Worm (Caenorhabditis elegans): ENCODE measurements around the gene C46G7.5.

Gene C46G7.5

DNA sequence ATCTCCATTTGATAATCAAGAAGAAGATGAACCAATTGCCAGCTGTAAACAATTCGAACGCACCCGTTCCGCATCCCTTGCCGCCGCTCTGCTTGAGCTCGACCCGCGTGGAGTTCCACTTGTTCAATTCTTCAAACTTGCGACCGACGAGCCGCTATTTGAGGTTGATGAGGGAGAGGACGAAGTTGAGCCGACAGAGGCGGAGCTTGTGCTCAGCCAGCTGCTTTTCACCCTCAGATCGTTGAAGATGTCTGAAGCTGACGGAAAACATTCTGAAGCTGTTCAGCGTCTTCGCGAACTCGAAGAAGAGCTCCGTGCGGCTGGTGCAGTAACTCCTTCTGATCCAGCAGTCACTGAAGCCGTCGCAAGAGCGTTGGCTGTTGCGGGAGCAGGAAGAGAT lies 25.6 kb downstream of the C46G7.5 start:
- TF ChIP-seq ceh-83 (GFP tag; optimal IDR thresholded peaks at IDR 0.05) (no peak), mab-5 (tag; optimal IDR thresholded peaks at IDR 0.05) (no peak), unc-39 (tag; optimal IDR thresholded peaks at IDR 0.05) (no peak), lin-13 (tag; optimal IDR thresholded peaks at IDR 0.05) (no peak), drap-1 (GFP tag; optimal IDR thresholded peaks at IDR 0.05) (no peak), mep-1 (tag; optimal IDR thresholded peaks at IDR 0.05) (no peak)

ce11 chrIV:5985422-5985821 lies 26.0 kb downstream of the C46G7.5 start:
- TF ChIP-seq hlh-1 (tag; optimal IDR thresholded peaks at IDR 0.05) = peak; percentile 8
- no peak for TF ChIP-seq zip-8 (tag; optimal IDR thresholded peaks at IDR 0.05)

ce11 chrIV:5983191-5983590 lies 28.3 kb downstream of the C46G7.5 start:
- no peak for TF ChIP-seq ceh-39 (tag; optimal IDR thresholded peaks at IDR 0.05)

DNA sequence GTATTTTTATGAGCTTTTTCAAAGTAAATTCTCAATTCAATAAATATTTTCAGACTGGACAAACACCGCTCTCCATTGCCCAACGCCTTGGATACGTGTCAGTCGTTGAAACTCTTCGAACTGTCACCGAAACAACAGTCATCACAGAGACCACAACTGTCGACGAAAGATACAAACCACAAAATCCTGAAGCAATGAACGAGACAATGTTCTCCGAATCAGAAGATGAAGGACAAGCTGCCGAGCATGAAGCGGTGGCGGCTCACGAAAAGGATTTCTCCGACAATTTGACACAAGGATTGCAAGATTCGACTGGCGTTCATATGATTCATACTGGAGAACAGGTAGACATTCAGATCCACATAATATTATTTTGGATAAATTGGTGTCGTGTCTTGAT lies 31.6 kb downstream of the C46G7.5 start:
- TF ChIP-seq M03D4.4 (tag; optimal IDR thresholded peaks at IDR 0.05) = no peak
- TF ChIP-seq nhr-28 (tag; optimal IDR thresholded peaks at IDR 0.05) = no peak
- TF ChIP-seq cnd-1 (tag; optimal IDR thresholded peaks at IDR 0.05) = no peak
- TF ChIP-seq mep-1 (tag; optimal IDR thresholded peaks at IDR 0.05) = no peak
- no peak for TF ChIP-seq tbx-8 (GFP tag; optimal IDR thresholded peaks at IDR 0.05)
- no peak for TF ChIP-seq pha-4 (tag; optimal IDR thresholded peaks at IDR 0.05)
- no peak for TF ChIP-seq mab-5 (tag; optimal IDR thresholded peaks at IDR 0.05)
- no peak for TF ChIP-seq ceh-43 (GFP tag; optimal IDR thresholded peaks at IDR 0.05)
- no peak for TF ChIP-seq unc-39 (tag; optimal IDR thresholded peaks at IDR 0.05)
- TF ChIP-seq lsy-2 (tag; optimal IDR thresholded peaks at IDR 0.05) = no peak
- no peak for TF ChIP-seq lin-13 (tag; optimal IDR thresholded peaks at IDR 0.05)
- no peak for TF ChIP-seq sptf-1 (tag; optimal IDR thresholded peaks at IDR 0.05)
- no peak for TF ChIP-seq elt-1 (tag; optimal IDR thresholded peaks at IDR 0.05; ENCODE audit: borderline replicate concordance, insufficient read depth)

DNA sequence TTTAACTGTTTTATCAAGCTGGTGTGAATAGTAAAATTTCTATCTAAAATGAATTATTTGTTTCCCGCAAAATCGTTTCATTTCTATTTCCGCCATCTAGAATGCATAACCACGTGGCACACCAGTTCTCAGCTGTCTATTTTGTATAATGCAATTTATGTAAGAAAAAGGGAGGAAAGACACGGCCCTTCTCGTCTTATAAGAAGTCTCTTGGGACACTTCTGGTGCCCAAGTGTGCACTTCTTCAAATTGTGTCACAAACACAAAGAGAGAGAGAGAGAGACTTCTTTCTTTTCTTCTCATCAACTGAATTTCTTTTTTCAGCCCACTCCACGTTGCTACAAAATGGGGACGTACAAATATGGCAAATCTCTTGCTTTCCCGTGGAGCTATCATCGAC lies 34.2 kb downstream of the C46G7.5 start:
- TF ChIP-seq lin-32 (GFP tag; optimal IDR thresholded peaks at IDR 0.05) (peak; percentile 4), nhr-237 (tag; optimal IDR thresholded peaks at IDR 0.05) (no peak), ces-1 (GFP tag; optimal IDR thresholded peaks at IDR 0.05) (peak; percentile 92)

ce11 chrIV:5975202-5975601 lies 36.2 kb downstream of the C46G7.5 start, which contains the start of gene unc-44:
unc-44 (plus strand) TSS chrIV:5975557.
- no peak for TF ChIP-seq snpc-4 (tag; optimal IDR thresholded peaks at IDR 0.05)
- peak; percentile 55 for TF ChIP-seq ces-1 (GFP tag; optimal IDR thresholded peaks at IDR 0.05)
- TF ChIP-seq nhr-2 (tag; optimal IDR thresholded peaks at IDR 0.05) = no peak
- no peak for TF ChIP-seq flh-1 (GFP tag; optimal IDR thresholded peaks at IDR 0.05)
- no peak for TF ChIP-seq ceh-39 (tag; optimal IDR thresholded peaks at IDR 0.05)
- TF ChIP-seq blmp-1 (tag; optimal IDR thresholded peaks at IDR 0.05) = no peak
- no peak for TF ChIP-seq ham-2 (GFP tag; optimal IDR thresholded peaks at IDR 0.05)

DNA sequence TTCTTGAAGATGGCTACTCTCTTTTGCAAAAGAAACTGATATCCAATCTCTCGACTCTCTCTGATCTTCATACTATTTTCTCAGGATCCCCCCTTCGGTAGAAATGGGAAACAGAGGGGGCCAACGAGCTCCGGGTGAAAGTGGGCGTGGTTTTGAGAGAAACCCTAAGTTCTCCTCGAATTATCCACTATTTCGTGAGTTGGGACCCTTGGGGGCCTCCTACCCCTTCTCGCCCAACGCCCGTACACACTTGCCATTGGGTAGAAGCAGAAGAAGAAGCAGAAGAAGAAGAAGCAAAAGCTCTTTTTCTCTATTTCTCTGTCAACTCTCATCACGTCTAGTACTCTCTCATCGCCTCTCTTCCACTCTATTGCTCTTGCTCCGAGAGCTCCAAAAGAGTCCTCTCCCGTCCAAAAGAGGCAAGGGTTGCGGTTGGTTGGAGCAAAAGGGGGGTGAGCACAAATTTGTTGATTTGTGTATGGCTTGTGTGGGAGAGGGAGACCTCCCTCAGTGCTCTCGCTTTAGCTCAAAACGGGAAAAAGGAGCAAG lies 37.4 kb downstream of the C46G7.5 start:
- no peak for TF ChIP-seq nhr-76 (tag; optimal IDR thresholded peaks at IDR 0.05)
- no peak for TF ChIP-seq elt-3 (tag; optimal IDR thresholded peaks at IDR 0.05)
- peak; percentile 51 for TF ChIP-seq hlh-1 (tag; optimal IDR thresholded peaks at IDR 0.05)
- TF ChIP-seq sptf-1 (tag; optimal IDR thresholded peaks at IDR 0.05) = peak; percentile 60
- TF ChIP-seq ces-1 (GFP tag; optimal IDR thresholded peaks at IDR 0.05) = peak; percentile 84
- peak; percentile 36 for TF ChIP-seq mls-2 (tag; optimal IDR thresholded peaks at IDR 0.05)
- peak; percentile 35 for TF ChIP-seq ceh-83 (GFP tag; optimal IDR thresholded peaks at IDR 0.05)
- peak; percentile 42 for TF ChIP-seq M03D4.4 (tag; optimal IDR thresholded peaks at IDR 0.05)
- no peak for TF ChIP-seq nhr-28 (tag; optimal IDR thresholded peaks at IDR 0.05)
- TF ChIP-seq mep-1 (tag; optimal IDR thresholded peaks at IDR 0.05) = peak; percentile 54
- peak; percentile 94 for TF ChIP-seq unc-120 (tag; optimal IDR thresholded peaks at IDR 0.05; ENCODE audit: poor library complexity, severe bottlenecking)
- no peak for TF ChIP-seq cnd-1 (tag; optimal IDR thresholded peaks at IDR 0.05)
- no peak for TF ChIP-seq ham-2 (GFP tag; optimal IDR thresholded peaks at IDR 0.05)
- peak; percentile 39 for TF ChIP-seq drap-1 (GFP tag; optimal IDR thresholded peaks at IDR 0.05)
- peak; percentile 41 for TF ChIP-seq lsy-2 (tag; optimal IDR thresholded peaks at IDR 0.05)
